Worm (Caenorhabditis elegans): ENCODE measurements around the gene tbx-8.

DNA sequence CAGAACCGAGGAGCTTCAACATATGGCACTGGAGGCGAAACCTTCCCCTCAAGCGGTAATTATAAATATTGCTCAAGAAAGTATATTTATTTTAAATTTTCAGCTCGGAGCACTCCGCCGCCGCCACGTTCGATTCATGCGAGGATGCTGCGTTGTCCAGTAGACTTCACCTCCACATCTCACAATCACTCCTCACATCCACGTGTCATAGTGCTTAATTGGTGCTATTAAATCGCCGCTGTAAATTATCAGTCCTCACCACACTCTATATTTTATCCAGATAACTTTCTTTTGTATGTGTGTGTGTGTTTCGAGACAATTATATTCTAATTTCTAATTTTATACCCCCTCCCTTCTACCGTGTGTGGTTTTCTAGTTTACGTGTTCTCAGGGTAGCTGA lies 7.4 kb downstream of the tbx-8 start:
- TF ChIP-seq med-1 (GFP tag; optimal IDR thresholded peaks at IDR 0.05; ENCODE audit: insufficient read depth): no peak
- no peak for TF ChIP-seq klf-2 (GFP tag; conservative IDR thresholded peaks at IDR 0.05)

All from whole organism, midembryonic.